Worm (Caenorhabditis elegans) whole organism, early embryonic: Measurements from ENCODE around the gene spas-1.

ENCODE experiments used
- B0310.2 ChIP-seq: sonication (generic microtip); optimal IDR thresholded peaks from 2 replicates; lab custom pipeline; 2016; ENCODE audit warnings: mild to moderate bottlenecking, missing genetic modification characterization, missing compliant biosample characterization
- aly-1 ChIP-seq: sonication (generic microtip); optimal IDR thresholded peaks from 2 replicates; lab custom pipeline; 2016; ENCODE audit warnings: missing genetic modification characterization, missing compliant biosample characterization
- ama-1 ChIP-seq: fragments of 150-350 bp; optimal IDR thresholded peaks from 2 replicates; lab custom pipeline; 2014
- ets-7 ChIP-seq: sonication (generic microtip); optimal IDR thresholded peaks from 2 replicates; lab custom pipeline; 2016; ENCODE audit warnings: missing genotype, missing genetic modification characterization, missing compliant biosample characterization
- flt-1 ChIP-seq: fragments of 200-800 bp; sonication (Bioruptor generic); IDR thresholded peaks from 2 replicates; pipeline ENCODE4 v1.3.6; 2022; ENCODE audit warnings: missing genetic modification characterization, missing compliant biosample characterization
- hmbx-1 ChIP-seq: sonication (generic microtip); optimal IDR thresholded peaks from 2 replicates; lab custom pipeline; 2016; ENCODE audit warnings: mild to moderate bottlenecking, missing genetic modification characterization, missing compliant biosample characterization
- hmg-4 ChIP-seq: fragments of 200-800 bp; sonication (Bioruptor generic); optimal IDR thresholded peaks from 2 replicates; lab custom pipeline; 2018; ENCODE audit warnings: mild to moderate bottlenecking, missing genetic modification characterization, missing compliant biosample characterization
- hnd-1 ChIP-seq: sonication (generic microtip); optimal IDR thresholded peaks from 2 replicates; lab custom pipeline; 2016; ENCODE audit warnings: missing genetic modification characterization, missing compliant biosample characterization
- tra-4 ChIP-seq: sonication (generic microtip); optimal IDR thresholded peaks from 2 replicates; lab custom pipeline; 2017; ENCODE audit warnings: missing genetic modification characterization, missing compliant biosample characterization

DNA sequence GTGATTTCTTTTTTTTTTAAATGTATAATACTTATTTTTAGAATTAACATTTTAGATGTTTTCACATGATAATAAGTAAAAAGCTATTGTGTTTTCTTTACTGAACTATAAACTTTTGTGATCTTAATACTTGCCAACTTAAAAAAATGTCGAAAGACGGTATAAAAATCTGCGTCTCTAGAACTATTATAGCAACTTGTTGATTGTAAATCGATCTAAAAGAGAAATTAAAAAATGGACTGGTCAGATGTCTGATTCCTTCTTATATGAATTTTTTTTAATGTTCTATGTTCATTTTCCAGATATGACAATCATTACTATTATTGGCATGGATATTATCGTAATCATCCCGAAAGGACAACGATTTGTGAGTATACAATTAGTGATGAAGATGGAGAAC, 47.8 kb upstream of the spas-1 start, which contains the start of gene F21C10.3:
- TF ChIP-seq hmg-4 (GFP tag; lab: Kevin White, UChicago), result no peak
- no peak for TF ChIP-seq ets-7
- no peak for TF ChIP-seq flt-1 (GFP tag; lab: Robert Waterston, UW)
- TF ChIP-seq tra-4 (tag; lab: Kevin White, UChicago), result no peak
- TF ChIP-seq hmbx-1 (tag; lab: Kevin White, UChicago), result no peak
- TF ChIP-seq ama-1 (lab: Kevin White, UChicago), result no peak
- TF ChIP-seq hnd-1, result no peak
- no peak for TF ChIP-seq B0310.2 (tag; lab: Kevin White, UChicago)
- no peak for TF ChIP-seq aly-1 (tag; lab: Kevin White, UChicago)
